Fruit fly (Drosophila melanogaster) whole organism, embryonic: Measurements from ENCODE around the gene CG14105.

ENCODE experiments used
- CG14014 ChIP-seq: fragments of 200-800 bp; sonication (Bioruptor generic); IDR thresholded peaks from 2 replicates; pipeline ENCODE4 v1.3.6; 2022; ENCODE audit warnings: missing biosample characterization, missing genetic modification characterization
- CG14667 ChIP-seq: fragments of 200-800 bp; sonication (Bioruptor generic); IDR thresholded peaks from 2 replicates; pipeline ENCODE4 v1.3.6; 2022; ENCODE audit warnings: missing biosample characterization, missing genetic modification characterization
- Dref ChIP-seq: fragments of 200-800 bp; sonication (Bioruptor generic); IDR thresholded peaks from 2 replicates; pipeline ENCODE4 v1.3.6; 2022; ENCODE audit warnings: missing biosample characterization, missing genetic modification characterization
- E2f1 ChIP-seq: fragments of 200-800 bp; sonication (Bioruptor generic); IDR thresholded peaks from 2 replicates; pipeline ENCODE4 v1.3.6; 2022; ENCODE audit warnings: missing biosample characterization, missing genetic modification characterization
- Mes4 ChIP-seq: fragments of 200-800 bp; sonication (Bioruptor generic); optimal IDR thresholded peaks from 2 replicates; lab custom pipeline; 2016; ENCODE audit warnings: missing biosample characterization, missing genetic modification characterization
- Rx ChIP-seq: fragments of 200-800 bp; sonication (Bioruptor generic); IDR thresholded peaks from 2 replicates; pipeline ENCODE4 v1.3.6; 2022; ENCODE audit warnings: missing biosample characterization, missing genetic modification characterization
- ken ChIP-seq: fragments of 200-800 bp; sonication (Bioruptor generic); IDR thresholded peaks from 3 replicates; pipeline ENCODE4 v1.3.6; 2022; ENCODE audit warnings: missing biosample characterization, missing genetic modification characterization
- luna ChIP-seq: fragments of 200-800 bp; sonication (Bioruptor generic); optimal IDR thresholded peaks from 2 replicates; lab custom pipeline; 2016; ENCODE audit warnings: missing biosample characterization, missing genetic modification characterization
- usp ChIP-seq: fragments of >200 bp; optimal IDR thresholded peaks from 2 replicates; lab custom pipeline; 2017; ENCODE audit warnings: missing biosample characterization, missing genetic modification characterization

DNA sequence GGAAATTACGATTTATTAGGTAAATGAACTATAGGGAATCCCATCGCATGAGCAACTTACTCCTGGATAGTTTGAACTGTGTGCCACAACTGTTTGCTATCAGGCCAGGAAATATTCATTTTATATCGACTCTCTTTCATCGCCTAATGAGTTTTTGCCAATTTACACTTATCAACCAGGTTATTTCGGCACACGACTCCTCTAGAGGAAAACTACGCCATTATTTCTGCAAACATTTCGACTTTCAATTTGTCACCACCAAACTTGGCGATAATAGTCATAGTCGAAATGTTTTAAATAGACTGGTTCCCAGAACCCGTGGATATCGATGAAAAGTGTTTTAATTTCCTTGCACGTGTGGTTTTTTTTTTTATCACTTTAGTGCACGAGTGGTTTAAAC lies 10.6 kb upstream of the CG14105 start, which contains the start of gene CG10154:
- no peak for TF ChIP-seq ken (GFP tag; lab: Robert Waterston, UW)
- no peak for TF ChIP-seq E2f1
- no peak for TF ChIP-seq usp (GFP tag; lab: Kevin White, UChicago)
- TF ChIP-seq CG14667 (GFP tag; lab: Robert Waterston, UW), result no peak
- no peak for TF ChIP-seq Mes4
- TF ChIP-seq CG14014 (GFP tag; lab: Robert Waterston, UW), result no peak
- TF ChIP-seq luna, result no peak
- no peak for TF ChIP-seq Dref (GFP tag; lab: Robert Waterston, UW)
- no peak for TF ChIP-seq Rx (GFP tag; lab: Robert Waterston, UW)
